Worm (Caenorhabditis elegans) whole organism, L3 larva: Measurements from ENCODE around the gene best-14.

Experiments used
- ZK546.5 ChIP-seq: sonication (generic microtip); optimal IDR thresholded peaks from 2 replicates; lab custom pipeline; 2017; ENCODE audit warnings: missing biosample characterization, missing genetic modification characterization
- ama-1 ChIP-seq: fragments of 150-350 bp; optimal IDR thresholded peaks from 2 replicates; lab custom pipeline; 2018
- ceh-16 ChIP-seq: sonication (generic microtip); optimal IDR thresholded peaks from 2 replicates; lab custom pipeline; 2017; ENCODE audit warnings: missing biosample characterization, missing genetic modification characterization
- ceh-28 ChIP-seq: fragments of 150-350 bp; optimal IDR thresholded peaks from 2 replicates; lab custom pipeline; 2014; ENCODE audit warnings: missing biosample characterization, missing genetic modification reagents, missing genetic modification characterization
- ceh-82 ChIP-seq: fragments of 150-350 bp; optimal IDR thresholded peaks from 2 replicates; lab custom pipeline; 2014; ENCODE audit warnings: missing biosample characterization, missing genetic modification characterization
- ceh-9 ChIP-seq: sonication (generic microtip); optimal IDR thresholded peaks from 2 replicates; lab custom pipeline; 2018; ENCODE audit warnings: missing biosample characterization, missing genetic modification characterization
- egl-5 ChIP-seq: fragments of 150-350 bp; optimal IDR thresholded peaks from 2 replicates; lab custom pipeline; 2017; ENCODE audit warnings: missing biosample characterization, missing genetic modification reagents, missing genetic modification characterization, inconsistent platforms
- elt-1 ChIP-seq: fragments of 150-350 bp; optimal IDR thresholded peaks from 2 replicates; lab custom pipeline; 2014; ENCODE audit warnings: missing biosample characterization, missing genetic modification characterization
- elt-2 ChIP-seq: sonication (generic microtip); optimal IDR thresholded peaks from 2 replicates; lab custom pipeline; 2016; ENCODE audit warnings: missing genetic modification reagents, mild to moderate bottlenecking, missing genetic modification characterization, missing compliant biosample characterization
- eor-1 ChIP-seq, 2 experiments: fragments of 150-350 bp; optimal IDR thresholded peaks; 2 replicates each; lab custom pipeline; 2014 to 2018; ENCODE audit warnings: missing biosample characterization in 2 of 2, missing genetic modification characterization in 2 of 2
- fkh-10 ChIP-seq: sonication (generic microtip); optimal IDR thresholded peaks from 2 replicates; lab custom pipeline; 2017; ENCODE audit warnings: missing biosample characterization, missing genetic modification reagents, missing genetic modification characterization
- fkh-2 ChIP-seq: fragments of 150-350 bp; optimal IDR thresholded peaks from 2 replicates; lab custom pipeline; 2014; ENCODE audit warnings: missing biosample characterization, missing genetic modification reagents, missing genetic modification characterization
- jun-1 ChIP-seq: fragments of 150-350 bp; optimal IDR thresholded peaks from 2 replicates; lab custom pipeline; 2014; ENCODE audit warnings: missing biosample characterization, missing genetic modification reagents, missing genetic modification characterization
- mdl-1 ChIP-seq: fragments of 150-350 bp; optimal IDR thresholded peaks from 2 replicates; lab custom pipeline; 2014; ENCODE audit warnings: missing biosample characterization, missing genetic modification characterization
- mml-1 ChIP-seq: fragments of 150-350 bp; sonication (generic microtip); optimal IDR thresholded peaks from 3 replicates; lab custom pipeline; 2014; ENCODE audit warnings: missing biosample characterization, missing genetic modification characterization
- nfya-1 ChIP-seq: sonication (generic microtip); optimal IDR thresholded peaks from 2 replicates; lab custom pipeline; 2017; ENCODE audit warnings: missing genetic modification characterization, mild to moderate bottlenecking, missing compliant biosample characterization, antibody characterized with exemption, moderate library complexity; ENCODE audit not compliant: insufficient read depth
- nhr-12 ChIP-seq: fragments of 150-350 bp; optimal IDR thresholded peaks from 2 replicates; lab custom pipeline; 2014; ENCODE audit warnings: missing biosample characterization, missing genetic modification characterization
- nhr-237 ChIP-seq: fragments of 150-350 bp; optimal IDR thresholded peaks from 2 replicates; lab custom pipeline; 2014; ENCODE audit warnings: missing biosample characterization, missing genetic modification characterization
- nhr-25 ChIP-seq: sonication (generic microtip); optimal IDR thresholded peaks from 2 replicates; lab custom pipeline; 2017; ENCODE audit warnings: missing biosample characterization, missing genetic modification characterization
- nhr-28 ChIP-seq: fragments of 150-350 bp; optimal IDR thresholded peaks from 2 replicates; lab custom pipeline; 2014; ENCODE audit warnings: missing biosample characterization, missing genetic modification characterization
- nhr-43 ChIP-seq: sonication (generic microtip); optimal IDR thresholded peaks from 2 replicates; lab custom pipeline; 2016; ENCODE audit warnings: mild to moderate bottlenecking, missing genetic modification characterization, missing compliant biosample characterization; ENCODE audit not compliant: poor library complexity, severe bottlenecking
- nhr-67 ChIP-seq: fragments of 150-350 bp; optimal IDR thresholded peaks from 2 replicates; lab custom pipeline; 2014; ENCODE audit warnings: missing biosample characterization, missing genetic modification characterization
- nhr-76 ChIP-seq: fragments of 150-350 bp; sonication (generic microtip); optimal IDR thresholded peaks from 5 replicates; lab custom pipeline; 2014; ENCODE audit warnings: missing biosample characterization, missing genetic modification characterization
- nhr-77 ChIP-seq: fragments of 150-350 bp; optimal IDR thresholded peaks from 2 replicates; lab custom pipeline; 2014; ENCODE audit warnings: missing biosample characterization, missing genetic modification characterization
- pha-4 ChIP-seq: fragments of 150-350 bp; optimal IDR thresholded peaks from 2 replicates; lab custom pipeline; 2014; ENCODE audit warnings: missing biosample characterization, missing genetic modification reagents, missing genetic modification characterization
- pqm-1 ChIP-seq: fragments of 150-350 bp; optimal IDR thresholded peaks from 2 replicates; lab custom pipeline; 2017; ENCODE audit warnings: missing biosample characterization, missing genetic modification characterization, inconsistent platforms
- sea-2 ChIP-seq: fragments of 150-350 bp; sonication (generic microtip); optimal IDR thresholded peaks from 4 replicates; lab custom pipeline; 2014; ENCODE audit warnings: missing biosample characterization, missing genetic modification reagents, missing genetic modification characterization
- snpc-4 ChIP-seq: fragments of 150-350 bp; optimal IDR thresholded peaks from 2 replicates; lab custom pipeline; 2014; ENCODE audit warnings: missing biosample characterization, missing genetic modification characterization
- tbx-2 ChIP-seq: sonication (generic microtip); optimal IDR thresholded peaks from 2 replicates; lab custom pipeline; 2016; ENCODE audit warnings: mild to moderate bottlenecking, missing genetic modification characterization, missing compliant biosample characterization
- unc-39 ChIP-seq: sonication (generic microtip); optimal IDR thresholded peaks from 4 replicates; lab custom pipeline; 2017; ENCODE audit warnings: missing biosample characterization, missing genetic modification characterization
- zag-1 ChIP-seq: fragments of 150-350 bp; optimal IDR thresholded peaks from 2 replicates; lab custom pipeline; 2014; ENCODE audit warnings: missing biosample characterization, missing genetic modification characterization
- ztf-11 ChIP-seq: fragments of 150-350 bp; optimal IDR thresholded peaks from 2 replicates; lab custom pipeline; 2014; ENCODE audit warnings: missing biosample characterization, missing genetic modification characterization
- ztf-4 ChIP-seq: fragments of 150-350 bp; optimal IDR thresholded peaks from 2 replicates; lab custom pipeline; 2014; ENCODE audit warnings: missing biosample characterization, missing genetic modification characterization

best-14 gene

ce11 chrV:10578938-10579337, 21.2 kb downstream of the best-14 start, which contains the start of the genes erh-1 and lpd-9 (continued):
- TF ChIP-seq nhr-43, result peak; percentile 71
- TF ChIP-seq ceh-9 (tag; lab: Kevin White, UChicago), result no peak
- no peak for TF ChIP-seq jun-1
- no peak for TF ChIP-seq sea-2
- no peak for TF ChIP-seq zag-1
- no peak for TF ChIP-seq nhr-67 (tag; lab: Kevin White, UChicago)
- TF ChIP-seq nhr-28, result no peak
- peak; percentile 65 for TF ChIP-seq nfya-1 (tag; lab: Kevin White, UChicago)
- no peak for TF ChIP-seq unc-39
- TF ChIP-seq fkh-10 (GFP tag; lab: Kevin White, UChicago), result no peak
- TF ChIP-seq snpc-4 (tag; lab: Kevin White, UChicago), result peak; percentile 68
- no peak for TF ChIP-seq nhr-237 (tag; lab: Kevin White, UChicago)
- no peak for TF ChIP-seq fkh-2 (tag; lab: Kevin White, UChicago)

ce11 chrV:10580638-10581037, 22.9 kb downstream of the best-14 start:
- TF ChIP-seq elt-2, result peak; percentile 84
- no peak for TF ChIP-seq fkh-2 (tag; lab: Kevin White, UChicago)
- peak; percentile 56 for TF ChIP-seq pqm-1 (tag; lab: Kevin White, UChicago)
- TF ChIP-seq pha-4 (tag; lab: Kevin White, UChicago), result peak; percentile 19
- TF ChIP-seq eor-1 (tag; optimal IDR thresholded peaks at IDR 0.05; lab: Kevin White, UChicago), result no peak
- TF ChIP-seq nhr-28, result no peak
- TF ChIP-seq ceh-28 (tag; lab: Kevin White, UChicago), result peak; percentile 25
- no peak for TF ChIP-seq nhr-77
- no peak for TF ChIP-seq ceh-82 (tag; lab: Kevin White, UChicago)
- TF ChIP-seq ztf-4 (tag; lab: Kevin White, UChicago), result no peak
- TF ChIP-seq unc-39, result no peak
- no peak for TF ChIP-seq ceh-16
- TF ChIP-seq nhr-25 (tag; lab: Kevin White, UChicago), result no peak

- TF ChIP-seq pqm-1 (tag; lab: Kevin White, UChicago) (peak; percentile 26), elt-2 (peak; percentile 52), elt-1 (tag; lab: Kevin White, UChicago) (no peak)
- TF ChIP-seq, all 47 proteins: peak for 2
These were observed 24.1 kb downstream of the best-14 start, which contains the start of gene T21C9.6 for ce11 chrV:10581837-10582300. TSS of gene T21C9.6 (plus strand) at chrV:10581887.

- TF ChIP-seq nhr-12, result no peak
- TF ChIP-seq ama-1, result no peak
- no peak for TF ChIP-seq ztf-11
- TF ChIP-seq tbx-2, result no peak
- no peak for TF ChIP-seq elt-1 (tag; lab: Kevin White, UChicago)
- TF ChIP-seq elt-2, result no peak
- TF ChIP-seq nhr-76, result no peak
- no peak for TF ChIP-seq nhr-237 (tag; lab: Kevin White, UChicago)
- no peak for TF ChIP-seq nhr-77
- no peak for TF ChIP-seq unc-39
- no peak for TF ChIP-seq snpc-4 (tag; lab: Kevin White, UChicago)
- no peak for TF ChIP-seq mml-1
- TF ChIP-seq nhr-25 (tag; lab: Kevin White, UChicago), result no peak
- no peak for TF ChIP-seq mdl-1 (tag; lab: Kevin White, UChicago)
- TF ChIP-seq zag-1, result no peak
- no peak for TF ChIP-seq ZK546.5 (tag; lab: Kevin White, UChicago)
These were observed 30.9 kb downstream of the best-14 start, which contains the start of gene srg-32 for ce11 chrV:10588694-10589093. TSS of gene srg-32 (minus strand) at chrV:10588794.

ce11 chrV:10589774-10590528, 32.2 kb downstream of the best-14 start, which contains the start of gene ttr-23:
TSS of gene ttr-23 (minus strand) at chrV:10589860.
- TF ChIP-seq egl-5 (no peak), ceh-28 (tag; lab: Kevin White, UChicago) (peak; percentile 37), pha-4 (tag; lab: Kevin White, UChicago) (peak; percentile 51), fkh-10 (GFP tag; lab: Kevin White, UChicago) (no peak), pqm-1 (tag; lab: Kevin White, UChicago) (peak; percentile 6), elt-2 (peak; percentile 70)
